Fruit fly (Drosophila melanogaster) whole organism, prepupa: ENCODE data around the gene 140up.
A peak's percentile ranks its signal among the peaks of the same experiment; 100 is the strongest.

Experiments
- Blimp-1 ChIP-seq: fragments of 200-800 bp; sonication (Bioruptor generic); optimal IDR thresholded peaks from 3 replicates; lab custom pipeline; 2017; ENCODE audit warnings: missing biosample characterization, missing genetic modification characterization, mild to moderate bottlenecking, moderate library complexity, missing genetic modification reagents
- CG10631 ChIP-seq: fragments of 200-800 bp; sonication (Bioruptor generic); optimal IDR thresholded peaks from 2 replicates; lab custom pipeline; 2016; ENCODE audit warnings: missing biosample characterization, missing genetic modification characterization
- CG10669 ChIP-seq: fragments of 200-800 bp; sonication (Bioruptor generic); optimal IDR thresholded peaks from 3 replicates; lab custom pipeline; 2018; ENCODE audit warnings: missing biosample characterization, mild to moderate bottlenecking, missing genetic modification characterization, moderate library complexity
- CG11294 ChIP-seq: fragments of 200-800 bp; sonication (Bioruptor generic); IDR thresholded peaks from 2 replicates; pipeline ENCODE4 v1.3.6; 2022; ENCODE audit warnings: missing biosample characterization, missing genetic modification characterization
- CG11762 ChIP-seq: fragments of 200-800 bp; sonication (Bioruptor generic); optimal IDR thresholded peaks from 3 replicates; lab custom pipeline; 2016; ENCODE audit warnings: missing biosample characterization, missing genetic modification characterization; ENCODE audit not compliant: insufficient read depth
- CG11902 ChIP-seq: fragments of 200-800 bp; sonication (Bioruptor generic); optimal IDR thresholded peaks from 3 replicates; lab custom pipeline; 2016; ENCODE audit warnings: missing biosample characterization, missing genetic modification characterization
- CG15336 ChIP-seq: fragments of 200-800 bp; sonication (Bioruptor generic); IDR thresholded peaks from 2 replicates; pipeline ENCODE4 v1.3.6; 2022; ENCODE audit warnings: missing biosample characterization, missing genetic modification characterization
- CG1621 ChIP-seq: fragments of 200-800 bp; sonication (Bioruptor generic); optimal IDR thresholded peaks from 3 replicates; lab custom pipeline; 2018; ENCODE audit warnings: missing biosample characterization, mild to moderate bottlenecking, missing genetic modification characterization
- CG16779 ChIP-seq: fragments of 200-800 bp; sonication (Bioruptor generic); optimal IDR thresholded peaks from 3 replicates; lab custom pipeline; 2017; ENCODE audit warnings: missing biosample characterization, mild to moderate bottlenecking, missing genetic modification characterization
- CG3032 ChIP-seq: fragments of 200-800 bp; optimal IDR thresholded peaks from 2 replicates; lab custom pipeline; 2019; ENCODE audit warnings: missing biosample characterization, mild to moderate bottlenecking, missing genetic modification characterization, moderate library complexity
- CG31627 ChIP-seq: fragments of 200-800 bp; sonication (Bioruptor generic); optimal IDR thresholded peaks from 3 replicates; lab custom pipeline; 2016; ENCODE audit warnings: missing biosample characterization, missing genetic modification characterization
- CG32006 ChIP-seq: fragments of 200-800 bp; sonication (Bioruptor generic); optimal IDR thresholded peaks from 3 replicates; lab custom pipeline; 2017; ENCODE audit warnings: missing biosample characterization, mild to moderate bottlenecking, missing genetic modification characterization
- CG3919 ChIP-seq: fragments of 200-800 bp; sonication (Bioruptor generic); optimal IDR thresholded peaks from 3 replicates; lab custom pipeline; 2016; ENCODE audit warnings: missing biosample characterization, missing genetic modification characterization
- CG4318 ChIP-seq: fragments of 200-800 bp; sonication (Bioruptor generic); optimal IDR thresholded peaks from 3 replicates; lab custom pipeline; 2017; ENCODE audit warnings: missing biosample characterization, mild to moderate bottlenecking, missing genetic modification characterization
- CG6163 ChIP-seq: fragments of 200-800 bp; sonication (Bioruptor generic); IDR thresholded peaks from 3 replicates; pipeline ENCODE4 v1.3.6; 2022; ENCODE audit warnings: missing biosample characterization, missing genetic modification characterization
- CG6276 ChIP-seq: fragments of 200-800 bp; sonication (Bioruptor generic); optimal IDR thresholded peaks from 2 replicates; lab custom pipeline; 2017; ENCODE audit warnings: missing biosample characterization, mild to moderate bottlenecking, missing genetic modification characterization
- CG6792 ChIP-seq: fragments of 200-800 bp; sonication (Bioruptor generic); optimal IDR thresholded peaks from 3 replicates; lab custom pipeline; 2016; ENCODE audit warnings: missing biosample characterization, missing genetic modification characterization
- CG6808 ChIP-seq: fragments of 200-800 bp; sonication (Bioruptor generic); optimal IDR thresholded peaks from 3 replicates; lab custom pipeline; 2017; ENCODE audit warnings: missing biosample characterization, missing genetic modification characterization, mild to moderate bottlenecking, moderate library complexity, missing genetic modification reagents
- CG6854 ChIP-seq: fragments of 200-800 bp; sonication (Bioruptor generic); optimal IDR thresholded peaks from 2 replicates; lab custom pipeline; 2017; ENCODE audit warnings: missing biosample characterization, mild to moderate bottlenecking, missing genetic modification characterization
- CG7368 ChIP-seq: fragments of 200-800 bp; sonication (Bioruptor generic); optimal IDR thresholded peaks from 3 replicates; lab custom pipeline; 2016; ENCODE audit warnings: missing biosample characterization, missing genetic modification characterization
- CG8119 ChIP-seq: fragments of 200-800 bp; sonication (Bioruptor generic); IDR thresholded peaks from 3 replicates; pipeline ENCODE4 v1.3.6; 2022; ENCODE audit warnings: missing biosample characterization, missing genetic modification characterization
- CG8319 ChIP-seq: fragments of 200-800 bp; sonication (Bioruptor generic); optimal IDR thresholded peaks from 3 replicates; lab custom pipeline; 2016; ENCODE audit warnings: missing biosample characterization, missing genetic modification characterization
- CG8632 ChIP-seq: fragments of 200-800 bp; sonication (Bioruptor generic); optimal IDR thresholded peaks from 3 replicates; lab custom pipeline; 2016; ENCODE audit warnings: missing biosample characterization, missing genetic modification characterization
- CG9139 ChIP-seq: fragments of 200-800 bp; sonication (Bioruptor generic); optimal IDR thresholded peaks from 3 replicates; lab custom pipeline; 2017; ENCODE audit warnings: missing biosample characterization, mild to moderate bottlenecking, missing genetic modification characterization
- Eip75B ChIP-seq: fragments of 200-800 bp; sonication (Bioruptor generic); optimal IDR thresholded peaks from 3 replicates; lab custom pipeline; 2016; ENCODE audit warnings: missing biosample characterization, missing genetic modification characterization
- Eip78C ChIP-seq: fragments of 200-800 bp; sonication (Bioruptor generic); peaks from one replicate; lab custom pipeline; 2016; ENCODE audit warnings: missing biosample characterization, missing genetic modification characterization
- Eip93F ChIP-seq: fragments of 200-800 bp; sonication (Bioruptor generic); optimal IDR thresholded peaks from 2 replicates; lab custom pipeline; 2016; ENCODE audit warnings: missing biosample characterization, mild to moderate bottlenecking, missing genetic modification characterization
- Ets96B ChIP-seq: fragments of 200-800 bp; optimal IDR thresholded peaks from 2 replicates; lab custom pipeline; 2019; ENCODE audit warnings: missing biosample characterization, mild to moderate bottlenecking, missing genetic modification characterization, moderate library complexity
- Gug ChIP-seq: fragments of 200-800 bp; sonication (Bioruptor generic); IDR thresholded peaks from 2 replicates; pipeline ENCODE4 v1.3.6; 2022; ENCODE audit warnings: missing biosample characterization, missing genetic modification characterization
- Hr39 ChIP-seq: fragments of 200-800 bp; sonication (Bioruptor generic); optimal IDR thresholded peaks from 2 replicates; lab custom pipeline; 2016; ENCODE audit warnings: missing biosample characterization, missing genetic modification characterization
- Hr4 ChIP-seq: fragments of 200-800 bp; sonication (Bioruptor generic); optimal IDR thresholded peaks from 3 replicates; lab custom pipeline; 2016; ENCODE audit warnings: missing biosample characterization, missing genetic modification characterization
- Met ChIP-seq: fragments of 200-800 bp; sonication (Bioruptor generic); optimal IDR thresholded peaks from 3 replicates; lab custom pipeline; 2016; ENCODE audit warnings: missing biosample characterization, missing genetic modification characterization
- Sox102F ChIP-seq: fragments of 200-800 bp; sonication (Bioruptor generic); optimal IDR thresholded peaks from 2 replicates; lab custom pipeline; 2016; ENCODE audit warnings: missing biosample characterization, mild to moderate bottlenecking, missing genetic modification characterization
- Sox14 ChIP-seq: fragments of 200-800 bp; sonication (Bioruptor generic); optimal IDR thresholded peaks from 3 replicates; lab custom pipeline; 2016; ENCODE audit warnings: missing biosample characterization, missing genetic modification characterization
- Sox15 ChIP-seq: fragments of 200-800 bp; sonication (Bioruptor generic); optimal IDR thresholded peaks from 3 replicates; lab custom pipeline; 2016; ENCODE audit warnings: missing biosample characterization, missing genetic modification characterization
- achi ChIP-seq: fragments of 200-800 bp; sonication (Bioruptor generic); optimal IDR thresholded peaks from 3 replicates; lab custom pipeline; 2016; ENCODE audit warnings: missing biosample characterization, missing genetic modification characterization
- cyc ChIP-seq: fragments of 200-800 bp; sonication (Bioruptor generic); optimal IDR thresholded peaks from 3 replicates; lab custom pipeline; 2016; ENCODE audit warnings: missing biosample characterization, missing genetic modification characterization
- dac ChIP-seq: fragments of 200-800 bp; sonication (Bioruptor generic); optimal IDR thresholded peaks from 2 replicates; lab custom pipeline; 2017; ENCODE audit warnings: missing biosample characterization, mild to moderate bottlenecking, missing genetic modification characterization
- eg ChIP-seq: fragments of 200-800 bp; sonication (Bioruptor generic); IDR thresholded peaks from 3 replicates; pipeline ENCODE4 v1.3.6; 2022; ENCODE audit warnings: missing biosample characterization, missing genetic modification characterization
- esn ChIP-seq: fragments of 200-800 bp; sonication (Bioruptor generic); optimal IDR thresholded peaks from 2 replicates; lab custom pipeline; 2016; ENCODE audit warnings: missing biosample characterization, mild to moderate bottlenecking, missing genetic modification characterization, moderate library complexity
- fd59A ChIP-seq: fragments of 200-800 bp; sonication (Bioruptor generic); optimal IDR thresholded peaks from 2 replicates; lab custom pipeline; 2017; ENCODE audit warnings: missing biosample characterization, mild to moderate bottlenecking, missing genetic modification characterization, missing genetic modification reagents
- fd85E ChIP-seq: fragments of 200-800 bp; sonication (Bioruptor generic); optimal IDR thresholded peaks from 3 replicates; lab custom pipeline; 2016; ENCODE audit warnings: missing biosample characterization, missing genetic modification characterization
- fkh ChIP-seq: fragments of 200-800 bp; sonication (Bioruptor generic); optimal IDR thresholded peaks from 3 replicates; lab custom pipeline; 2017; ENCODE audit warnings: missing biosample characterization, mild to moderate bottlenecking, missing genetic modification characterization, moderate library complexity
- lz ChIP-seq: fragments of 200-800 bp; sonication (Bioruptor generic); optimal IDR thresholded peaks from 3 replicates; lab custom pipeline; 2016; ENCODE audit warnings: missing biosample characterization, missing genetic modification characterization
- net ChIP-seq: fragments of 200-800 bp; sonication (Bioruptor generic); optimal IDR thresholded peaks from 3 replicates; lab custom pipeline; 2016; ENCODE audit warnings: missing biosample characterization, missing genetic modification characterization
- pdm3 ChIP-seq: fragments of 200-800 bp; sonication (Bioruptor generic); optimal IDR thresholded peaks from 3 replicates; lab custom pipeline; 2016; ENCODE audit warnings: missing biosample characterization, missing genetic modification characterization
- salr ChIP-seq, 2 experiments: fragments of 200-800 bp; sonication (Bioruptor generic); optimal IDR thresholded peaks; 3 replicates each; lab custom pipeline; 2016 to 2018; ENCODE audit warnings: missing biosample characterization in 2 of 2, missing genetic modification characterization in 2 of 2, mild to moderate bottlenecking in 1 of 2
- spab ChIP-seq: fragments of 200-800 bp; sonication (Bioruptor generic); optimal IDR thresholded peaks from 2 replicates; lab custom pipeline; 2017; ENCODE audit warnings: missing biosample characterization, mild to moderate bottlenecking, missing genetic modification characterization, missing genetic modification reagents
- ss ChIP-seq, 2 experiments: fragments of 200-800 bp; sonication (Bioruptor generic); optimal IDR thresholded peaks; 2 replicates in 1 of 2; 3 replicates in 1 of 2; lab custom pipeline; 2017 to 2018; ENCODE audit warnings: mild to moderate bottlenecking in 2 of 2, missing biosample characterization in 2 of 2, missing genetic modification characterization in 2 of 2, moderate library complexity in 1 of 2
- topi ChIP-seq: fragments of 200-800 bp; sonication (Bioruptor generic); optimal IDR thresholded peaks from 3 replicates; lab custom pipeline; 2016; ENCODE audit warnings: missing biosample characterization, missing genetic modification characterization
- vri ChIP-seq: fragments of 200-800 bp; sonication (Bioruptor generic); optimal IDR thresholded peaks from 3 replicates; lab custom pipeline; 2016; ENCODE audit warnings: missing biosample characterization, mild to moderate bottlenecking, missing genetic modification characterization

The 140up gene

dm6 chr3R:14125479-14126121 lies at the start of gene 140up, which contains the start of gene Polr2B:
Gene 140up (minus strand): TSS chr3R:14125548.
Gene Polr2B (plus strand): TSS chr3R:14125791.
- TF ChIP-seq CG31627 (GFP tag; lab: Kevin White, UChicago) (peak; percentile 90), pdm3 (GFP tag; lab: Kevin White, UChicago) (peak; percentile 84), topi (GFP tag; lab: Kevin White, UChicago) (peak; percentile 86), Met (GFP tag; lab: Kevin White, UChicago) (peak; percentile 86), eg (GFP tag; lab: Robert Waterston, UW) (peak; percentile 87), CG8119 (GFP tag; lab: Robert Waterston, UW) (peak; percentile 83), fd85E (GFP tag; lab: Kevin White, UChicago) (peak; percentile 59), Gug (GFP tag; lab: Robert Waterston, UW) (peak; percentile 84), salr (GFP tag; optimal IDR thresholded peaks at IDR 0.05; lab: Kevin White, UChicago) (peak; percentile 49 to 87), CG3919 (GFP tag; lab: Kevin White, UChicago) (peak; percentile 92), vri (GFP tag; lab: Kevin White, UChicago) (peak; percentile 84), Eip93F (GFP tag; lab: Kevin White, UChicago) (peak; percentile 33), achi (GFP tag; lab: Kevin White, UChicago) (peak; percentile 92), Sox102F (GFP tag; lab: Kevin White, UChicago) (peak; percentile 79), dac (GFP tag; lab: Kevin White, UChicago) (peak; percentile 63), Blimp-1 (GFP tag; lab: Kevin White, UChicago) (peak; percentile 70), CG8632 (GFP tag; lab: Kevin White, UChicago) (peak; percentile 92), CG6854 (GFP tag; lab: Kevin White, UChicago) (peak; percentile 57), CG4318 (GFP tag; lab: Kevin White, UChicago) (peak; percentile 80), CG6276 (GFP tag; lab: Kevin White, UChicago) (no peak), CG16779 (tag; lab: Kevin White, UChicago) (no peak), CG9139 (GFP tag; lab: Kevin White, UChicago) (no peak), Eip78C (peak; percentile 96), CG1621 (peak; percentile 51), CG8319 (peak; percentile 87), CG6163 (GFP tag; lab: Robert Waterston, UW) (peak; percentile 87), Hr39 (GFP tag; lab: Kevin White, UChicago) (peak; percentile 87), CG6792 (GFP tag; lab: Kevin White, UChicago) (peak; percentile 87), CG11294 (GFP tag; lab: Robert Waterston, UW) (peak; percentile 84; the same call in 1 of the 2 replicates), CG6808 (no peak), CG15336 (GFP tag; lab: Robert Waterston, UW) (peak; percentile 86), CG32006 (GFP tag; lab: Kevin White, UChicago) (peak; percentile 92), fkh (GFP tag; lab: Kevin White, UChicago) (peak; percentile 83), esn (GFP tag; lab: Kevin White, UChicago) (peak; percentile 91), CG3032 (tag; lab: Kevin White, UChicago) (peak; percentile 93), CG11902 (peak; percentile 88), Sox15 (peak; percentile 87), CG7368 (GFP tag; lab: Kevin White, UChicago) (peak; percentile 88), ss (GFP tag; optimal IDR thresholded peaks at IDR 0.05; lab: Kevin White, UChicago) (peak in 1 of 2 experiments; percentile 86), CG10631 (GFP tag; lab: Kevin White, UChicago) (peak; percentile 96), net (GFP tag; lab: Kevin White, UChicago) (peak; percentile 82), CG10669 (peak; percentile 87), CG11762 (GFP tag; lab: Kevin White, UChicago) (peak; percentile 87), Ets96B (tag; lab: Kevin White, UChicago) (peak; percentile 88), spab (no peak), Sox14 (GFP tag; lab: Kevin White, UChicago) (peak; percentile 73), Hr4 (GFP tag; lab: Kevin White, UChicago) (peak; percentile 78), fd59A (GFP tag; lab: Kevin White, UChicago) (peak; percentile 71), lz (GFP tag; lab: Kevin White, UChicago) (peak; percentile 87), Eip75B (GFP tag; lab: Kevin White, UChicago) (peak; percentile 78), cyc (GFP tag; lab: Kevin White, UChicago) (peak; percentile 89)
